Fruit fly (Drosophila melanogaster) Kc167 (cell line): ENCODE measurements around the gene CG14913.

Experiments
- Sin3A ChIP-seq: fragments of >200 bp; optimal IDR thresholded peaks from 2 replicates; lab custom pipeline; 2018; ENCODE audit warnings: missing external identifiers
- h ChIP-seq: fragments of >200 bp; optimal IDR thresholded peaks from 3 replicates; lab custom pipeline; 2018; ENCODE audit warnings: missing external identifiers
- insv ChIP-seq: fragments of >200 bp; optimal IDR thresholded peaks from 3 replicates; lab custom pipeline; 2018; ENCODE audit warnings: missing external identifiers
- ttk ChIP-seq: sonication (Bioruptor generic); optimal IDR thresholded peaks from 2 replicates; lab custom pipeline; 2017; ENCODE audit warnings: missing external identifiers

- TF ChIP-seq h (lab: Kevin White, UChicago) (no peak), Sin3A (lab: Kevin White, UChicago) (no peak), ttk (lab: Kevin White, UChicago) (no peak), insv (lab: Kevin White, UChicago) (no peak)
Measured at dm6 chr2L:11051644-11052492, 35.1 kb downstream of the CG14913 start.
